Fruit fly (Drosophila melanogaster) whole organism, adult: ENCODE results near the gene Dph1.

Experiments used
- CG11617 ChIP-seq: fragments of 200-800 bp; sonication (Bioruptor generic); optimal IDR thresholded peaks from 2 replicates; lab custom pipeline; 2017; ENCODE audit warnings: mild to moderate bottlenecking, missing biosample characterization, missing genetic modification reagents, missing genetic modification characterization
- CG12768 ChIP-seq: fragments of 200-800 bp; sonication (Bioruptor generic); optimal IDR thresholded peaks from 2 replicates; lab custom pipeline; 2017; ENCODE audit warnings: missing biosample characterization, missing genetic modification characterization, mild to moderate bottlenecking, moderate library complexity, missing genetic modification reagents
- CG14711 ChIP-seq: fragments of 200-800 bp; sonication (Bioruptor generic); optimal IDR thresholded peaks from 2 replicates; lab custom pipeline; 2018; ENCODE audit warnings: missing biosample characterization, mild to moderate bottlenecking, missing genetic modification characterization, moderate library complexity
- CG1620 ChIP-seq: fragments of 200-800 bp; sonication (Bioruptor generic); optimal IDR thresholded peaks from 2 replicates; lab custom pipeline; 2016; ENCODE audit warnings: missing biosample characterization, missing genetic modification characterization
- CG33017 ChIP-seq: fragments of 200-800 bp; sonication (Bioruptor generic); optimal IDR thresholded peaks from 2 replicates; lab custom pipeline; 2018; ENCODE audit warnings: missing biosample characterization, mild to moderate bottlenecking, missing genetic modification characterization, moderate library complexity
- CG5204 ChIP-seq: fragments of 200-800 bp; sonication (Bioruptor generic); optimal IDR thresholded peaks from 2 replicates; lab custom pipeline; 2016; ENCODE audit warnings: missing biosample characterization, missing genetic modification characterization
- CG7045 ChIP-seq: fragments of 200-800 bp; sonication (Bioruptor generic); optimal IDR thresholded peaks from 2 replicates; lab custom pipeline; 2017; ENCODE audit warnings: missing biosample characterization, mild to moderate bottlenecking, missing genetic modification characterization
- CG7101 ChIP-seq: fragments of 200-800 bp; sonication (Bioruptor generic); optimal IDR thresholded peaks from 2 replicates; lab custom pipeline; 2018; ENCODE audit warnings: missing biosample characterization, mild to moderate bottlenecking, missing genetic modification characterization, moderate library complexity
- Clk ChIP-seq: fragments of 200-800 bp; sonication (Bioruptor generic); optimal IDR thresholded peaks from 2 replicates; lab custom pipeline; 2017; ENCODE audit warnings: missing biosample characterization, missing genetic modification characterization
- Crg-1 ChIP-seq: fragments of 200-800 bp; sonication (Bioruptor generic); optimal IDR thresholded peaks from 2 replicates; lab custom pipeline; 2016; ENCODE audit warnings: missing biosample characterization, missing genetic modification characterization
- Hr96 ChIP-seq: fragments of 200-800 bp; sonication (Bioruptor generic); optimal IDR thresholded peaks from 2 replicates; lab custom pipeline; 2016; ENCODE audit warnings: missing biosample characterization, missing genetic modification characterization
- Mnt ChIP-seq: fragments of 200-800 bp; sonication (Bioruptor generic); optimal IDR thresholded peaks from 2 replicates; lab custom pipeline; 2016; ENCODE audit warnings: missing biosample characterization, mild to moderate bottlenecking, missing genetic modification characterization
- bab1 ChIP-seq: fragments of 200-800 bp; sonication (Bioruptor generic); optimal IDR thresholded peaks from 3 replicates; lab custom pipeline; 2019; ENCODE audit warnings: missing biosample characterization, mild to moderate bottlenecking, missing genetic modification characterization, moderate library complexity
- cic ChIP-seq: fragments of 200-800 bp; sonication (Bioruptor generic); optimal IDR thresholded peaks from 2 replicates; lab custom pipeline; 2017; ENCODE audit warnings: missing biosample characterization, mild to moderate bottlenecking, missing genetic modification characterization, moderate library complexity
- cnc ChIP-seq, 2 experiments: fragments of >200 bp; optimal IDR thresholded peaks; 2 replicates each; lab custom pipeline; 2017
- kay ChIP-seq: fragments of 200-800 bp; sonication (Bioruptor generic); peaks from one replicate; lab custom pipeline; 2016; ENCODE audit warnings: missing biosample characterization, missing genetic modification characterization, borderline replicate concordance
- ovo ChIP-seq: fragments of 200-800 bp; sonication (Bioruptor generic); optimal IDR thresholded peaks from 2 replicates; lab custom pipeline; 2016; ENCODE audit warnings: missing biosample characterization, missing genetic modification characterization
- pad ChIP-seq: fragments of 200-800 bp; sonication (Bioruptor generic); optimal IDR thresholded peaks from 3 replicates; lab custom pipeline; 2017; ENCODE audit warnings: missing biosample characterization, missing genetic modification characterization, mild to moderate bottlenecking, moderate library complexity, missing genetic modification reagents
- tj ChIP-seq: fragments of 200-800 bp; sonication (Bioruptor generic); optimal IDR thresholded peaks from 3 replicates; lab custom pipeline; 2017; ENCODE audit warnings: missing biosample characterization, mild to moderate bottlenecking, missing genetic modification characterization, moderate library complexity
- toe ChIP-seq: fragments of 200-800 bp; sonication (Bioruptor generic); optimal IDR thresholded peaks from 2 replicates; lab custom pipeline; 2016; ENCODE audit warnings: missing biosample characterization, missing genetic modification characterization

Gene Dph1

dm6 chr3L:11708633-11709116, 11.9 kb upstream of the Dph1 start, which contains the start of the genes Ccdc56 and mtTFB1:
Gene Ccdc56 (plus strand): TSS chr3L:11708979.
Gene mtTFB1 (plus strand): TSS chr3L:11708979.
- TF ChIP-seq ovo (GFP tag; lab: Kevin White, UChicago) (no peak), Mnt (GFP tag; lab: Kevin White, UChicago) (peak; percentile 50), Hr96 (peak; percentile 3), CG14711 (tag; lab: Kevin White, UChicago) (no peak), CG12768 (no peak), cic (GFP tag; lab: Kevin White, UChicago) (no peak)

DNA sequence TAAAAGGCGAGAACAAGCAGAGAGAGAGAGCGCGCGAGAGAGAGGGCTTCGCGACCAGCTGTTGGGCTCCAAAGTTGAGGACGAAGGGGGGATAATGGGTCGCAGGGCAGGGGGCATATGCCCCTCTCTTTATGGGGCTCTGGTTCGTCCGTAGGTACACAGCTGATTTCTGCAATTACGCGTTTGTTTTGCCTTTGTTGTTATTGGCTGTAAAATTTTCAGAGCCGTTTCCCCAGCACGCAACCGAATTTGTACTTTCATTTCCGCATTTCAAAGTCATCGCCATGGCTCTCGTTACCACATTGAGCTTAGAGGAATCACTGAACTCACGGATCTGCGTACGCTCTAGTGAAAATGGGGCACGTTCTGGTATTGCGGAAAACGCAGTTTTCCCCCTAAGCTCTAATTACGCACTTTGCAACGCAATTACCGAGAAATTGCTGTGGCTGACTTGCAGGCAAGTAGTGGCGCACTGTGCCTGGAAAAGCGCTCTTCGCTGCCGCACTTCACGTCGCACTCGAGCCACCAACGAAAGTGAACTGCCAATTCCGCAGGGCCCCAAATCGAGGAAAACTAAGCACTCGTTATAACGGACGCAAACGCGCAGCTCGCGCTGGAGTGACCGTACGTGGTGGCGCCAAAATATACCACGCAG, 11.3 kb upstream of the Dph1 start, which contains the start of gene CG11658:
TSS of gene CG11658 (minus strand) at position 576 of the 655 bp plus-strand sequence.
- TF ChIP-seq CG12768 (peak; percentile 54), CG5204 (GFP tag; lab: Kevin White, UChicago) (no peak), bab1 (GFP tag; lab: Kevin White, UChicago) (peak; percentile 77), CG11617 (peak; percentile 35), Mnt (GFP tag; lab: Kevin White, UChicago) (no peak), cic (GFP tag; lab: Kevin White, UChicago) (peak; percentile 73), pad (GFP tag; lab: Kevin White, UChicago) (peak; percentile 69)

dm6 chr3L:11704902-11705546, 8.3 kb upstream of the Dph1 start:
- TF ChIP-seq ovo (GFP tag; lab: Kevin White, UChicago) (no peak), toe (GFP tag; lab: Kevin White, UChicago) (no peak), cnc (optimal IDR thresholded peaks at IDR 0.05; lab: Kevin White, UChicago) (no peak), CG5204 (GFP tag; lab: Kevin White, UChicago) (no peak), CG12768 (no peak), Hr96 (no peak), CG33017 (tag; lab: Kevin White, UChicago) (no peak), CG7045 (no peak), tj (GFP tag; lab: Kevin White, UChicago) (no peak), bab1 (GFP tag; lab: Kevin White, UChicago) (no peak), CG14711 (tag; lab: Kevin White, UChicago) (no peak), CG11617 (no peak), cic (GFP tag; lab: Kevin White, UChicago) (no peak), Clk (no peak), kay (GFP tag; lab: Kevin White, UChicago) (no peak), Crg-1 (GFP tag; lab: Kevin White, UChicago) (no peak), CG7101 (no peak), CG1620 (no peak), pad (GFP tag; lab: Kevin White, UChicago) (no peak)

DNA sequence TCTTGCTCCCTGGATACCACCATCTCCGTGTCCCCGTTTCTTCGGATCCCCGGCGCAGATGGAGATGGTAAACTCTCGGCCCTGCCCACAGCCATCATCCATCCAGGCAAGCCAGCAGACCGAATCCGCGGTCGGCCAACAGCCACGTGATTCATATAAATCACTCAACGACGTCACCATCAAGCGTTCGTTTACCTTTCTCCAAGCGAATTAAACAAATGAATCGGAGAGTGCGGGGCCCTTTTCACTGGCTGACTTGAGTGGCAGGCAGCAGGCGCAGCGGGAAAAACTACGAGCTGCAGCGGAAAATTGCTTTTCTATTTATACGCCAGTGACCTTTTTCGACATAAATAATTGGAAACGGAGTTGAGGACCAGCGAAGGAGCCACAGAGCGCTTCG, 6.8 kb upstream of the Dph1 start:
- no peak for TF ChIP-seq tj (GFP tag; lab: Kevin White, UChicago)
- no peak for TF ChIP-seq Crg-1 (GFP tag; lab: Kevin White, UChicago)
- no peak for TF ChIP-seq CG7101
- no peak for TF ChIP-seq CG5204 (GFP tag; lab: Kevin White, UChicago)
- no peak for TF ChIP-seq CG11617
- no peak for TF ChIP-seq cnc (optimal IDR thresholded peaks at IDR 0.05; lab: Kevin White, UChicago)
- no peak for TF ChIP-seq CG1620
- TF ChIP-seq CG12768: no peak
- TF ChIP-seq bab1 (GFP tag; lab: Kevin White, UChicago): no peak

dm6 chr3L:11701649-11702048, 4.9 kb upstream of the Dph1 start:
- TF ChIP-seq cnc (optimal IDR thresholded peaks at IDR 0.05; lab: Kevin White, UChicago): no peak
- TF ChIP-seq bab1 (GFP tag; lab: Kevin White, UChicago): no peak
- TF ChIP-seq CG11617: no peak
- TF ChIP-seq tj (GFP tag; lab: Kevin White, UChicago): no peak
- no peak for TF ChIP-seq Clk
- TF ChIP-seq CG33017 (tag; lab: Kevin White, UChicago): no peak
- no peak for TF ChIP-seq cic (GFP tag; lab: Kevin White, UChicago)
- no peak for TF ChIP-seq CG1620
- no peak for TF ChIP-seq kay (GFP tag; lab: Kevin White, UChicago)

DNA sequence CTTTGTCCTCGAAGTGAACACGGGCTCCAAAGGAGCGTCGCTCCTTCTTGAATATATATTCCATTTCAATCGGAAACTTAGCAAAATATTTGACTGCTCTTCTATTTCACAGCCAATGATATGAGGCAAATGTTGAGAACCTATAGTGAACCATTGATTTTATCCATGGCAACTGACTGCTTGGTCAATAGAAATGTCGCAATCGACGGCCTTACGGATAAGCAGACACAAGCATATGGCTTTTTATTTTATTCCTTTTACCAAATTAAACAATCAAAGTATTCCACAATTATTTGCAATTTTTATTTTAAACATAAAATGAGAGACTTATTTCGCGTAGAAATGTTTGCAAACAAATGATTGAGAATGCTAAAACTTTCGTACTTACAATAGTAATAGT, 2.4 kb upstream of the Dph1 start, which contains the start of gene Dnai2:
TSS of gene Dnai2 (minus strand) at position 101 of the 400 bp plus-strand sequence.
- TF ChIP-seq CG7101 (no peak), Mnt (GFP tag; lab: Kevin White, UChicago) (no peak), CG7045 (no peak), CG33017 (tag; lab: Kevin White, UChicago) (no peak), cic (GFP tag; lab: Kevin White, UChicago) (no peak), pad (GFP tag; lab: Kevin White, UChicago) (no peak), cnc (optimal IDR thresholded peaks at IDR 0.05; lab: Kevin White, UChicago) (no peak), ovo (GFP tag; lab: Kevin White, UChicago) (no peak), CG5204 (GFP tag; lab: Kevin White, UChicago) (no peak), kay (GFP tag; lab: Kevin White, UChicago) (no peak), Clk (no peak), Crg-1 (GFP tag; lab: Kevin White, UChicago) (no peak), CG1620 (no peak), toe (GFP tag; lab: Kevin White, UChicago) (no peak), tj (GFP tag; lab: Kevin White, UChicago) (no peak), CG14711 (tag; lab: Kevin White, UChicago) (no peak), Hr96 (no peak), bab1 (GFP tag; lab: Kevin White, UChicago) (no peak)
